Fruit fly (Drosophila melanogaster): ENCODE data around the gene nau.

nau gene

dm6 chr3R:23737676-23738574 is 19.8 kb upstream of the nau start (continued):
- TF ChIP-seq CG3407 (GFP tag; optimal IDR thresholded peaks at IDR 0.05), result peak; percentile 18
- peak; percentile 77 for TF ChIP-seq sens (GFP tag)
- TF ChIP-seq CG15479 (GFP tag; optimal IDR thresholded peaks at IDR 0.05), result peak; percentile 4
- peak; percentile 5 for TF ChIP-seq nom (GFP tag; optimal IDR thresholded peaks at IDR 0.05)
- no peak for TF ChIP-seq stwl (tag; optimal IDR thresholded peaks at IDR 0.05)
- peak in 1 of 2 experiments; percentile 74 for TF ChIP-seq tll (GFP tag; optimal IDR thresholded peaks at IDR 0.05)
- peak; percentile 10 for TF ChIP-seq CG31365 (tag; optimal IDR thresholded peaks at IDR 0.05)
- TF ChIP-seq Optix (GFP tag; IDR thresholded peaks at IDR 0.05), result 0 out of 3 replicates have a peak, but pooled peaks have one; percentile 29
- peak; percentile 6 for TF ChIP-seq MTF-1 (GFP tag; optimal IDR thresholded peaks at IDR 0.05; ENCODE audit: borderline replicate concordance)
- peak; percentile 54 for TF ChIP-seq CG8359 (GFP tag; optimal IDR thresholded peaks at IDR 0.05; ENCODE audit: borderline replicate concordance)

- TF ChIP-seq CG6854 (GFP tag; optimal IDR thresholded peaks at IDR 0.05), result no peak
- TF ChIP-seq CG42726 (GFP tag; IDR thresholded peaks at IDR 0.05; ENCODE audit: partially characterized antibody), result no peak
- TF ChIP-seq Tbp (GFP tag; optimal IDR thresholded peaks at IDR 0.05), result no peak
- TF ChIP-seq eve (GFP tag; optimal IDR thresholded peaks at IDR 0.05), result no peak
- no peak for TF ChIP-seq Drgx (GFP tag; IDR thresholded peaks at IDR 0.05)
- no peak for TF ChIP-seq NC2α (GFP tag; optimal IDR thresholded peaks at IDR 0.05)
- TF ChIP-seq ATbp (GFP tag; optimal IDR thresholded peaks at IDR 0.05), result peak; percentile 42
- TF ChIP-seq CG17802 (tag; optimal IDR thresholded peaks at IDR 0.05), result no peak
- TF ChIP-seq Fer3 (tag; optimal IDR thresholded peaks at IDR 0.05), result no peak
- TF ChIP-seq CG2129 (GFP tag; IDR thresholded peaks at IDR 0.05; ENCODE audit: partially characterized antibody), result no peak
- no peak for TF ChIP-seq CG4820 (GFP tag; optimal IDR thresholded peaks at IDR 0.05)
- no peak for TF ChIP-seq Atf6 (GFP tag; IDR thresholded peaks at IDR 0.05)
- TF ChIP-seq Abd-B (GFP tag; optimal IDR thresholded peaks at IDR 0.05), result no peak
- TF ChIP-seq Six4 (GFP tag; optimal IDR thresholded peaks at IDR 0.05), result no peak
- TF ChIP-seq Oaz (GFP tag; IDR thresholded peaks at IDR 0.05), result no peak
- TF ChIP-seq CG7839 (tag; optimal IDR thresholded peaks at IDR 0.05), result no peak
- no peak for TF ChIP-seq CG11085 (GFP tag; IDR thresholded peaks at IDR 0.05)
- TF ChIP-seq vvl (GFP tag; IDR thresholded peaks at IDR 0.05), result peak; percentile 62; the same call in 1 of the 2 replicates
- no peak for TF ChIP-seq CG1233 (GFP tag; optimal IDR thresholded peaks at IDR 0.05)
- peak in 1 of 2 experiments; percentile 16 for TF ChIP-seq Eip74EF (GFP tag; optimal IDR thresholded peaks at IDR 0.05)
- TF ChIP-seq aop (GFP tag; IDR thresholded peaks at IDR 0.05), result no peak
- no peak for TF ChIP-seq CG1647 (GFP tag; optimal IDR thresholded peaks at IDR 0.05)
- no peak for TF ChIP-seq CG3163 (GFP tag; optimal IDR thresholded peaks at IDR 0.05)
- TF ChIP-seq Stat92E (GFP tag; optimal IDR thresholded peaks at IDR 0.05), result no peak
- no peak for TF ChIP-seq sc (optimal IDR thresholded peaks at IDR 0.05)
- no peak for TF ChIP-seq sc (GFP tag; optimal IDR thresholded peaks at IDR 0.05)
- TF ChIP-seq pb (GFP tag; optimal IDR thresholded peaks at IDR 0.05), result peak; percentile 7
- TF ChIP-seq CG34224 (GFP tag; IDR thresholded peaks at IDR 0.05; ENCODE audit: partially characterized antibody), result no peak
- peak; percentile 42; the same call in 1 of the 3 replicates for TF ChIP-seq H15 (GFP tag; IDR thresholded peaks at IDR 0.05)
- TF ChIP-seq CG9932 (GFP tag; IDR thresholded peaks at IDR 0.05), result no peak
- no peak for TF ChIP-seq CG17359 (tag; optimal IDR thresholded peaks at IDR 0.05)
- TF ChIP-seq zfh1 (GFP tag; IDR thresholded peaks at IDR 0.05), result no peak
- TF ChIP-seq Awh (GFP tag; IDR thresholded peaks at IDR 0.05), result peak; percentile 58; the same call in 1 of the 2 replicates
- no peak for TF ChIP-seq trh (GFP tag; optimal IDR thresholded peaks at IDR 0.05)
- no peak for TF ChIP-seq CG11723 (GFP tag; optimal IDR thresholded peaks at IDR 0.05)
- TF ChIP-seq so (GFP tag; IDR thresholded peaks at IDR 0.05), result 0 out of 3 replicates have a peak, but pooled peaks have one; percentile 21
- no peak for TF ChIP-seq ham (GFP tag; IDR thresholded peaks at IDR 0.05)
Measured at dm6 chr3R:23736365-23736764, 18.2 kb upstream of the nau start.
